Worm (Caenorhabditis elegans): ENCODE results near the gene K08E4.3.

The K08E4.3 gene

DNA sequence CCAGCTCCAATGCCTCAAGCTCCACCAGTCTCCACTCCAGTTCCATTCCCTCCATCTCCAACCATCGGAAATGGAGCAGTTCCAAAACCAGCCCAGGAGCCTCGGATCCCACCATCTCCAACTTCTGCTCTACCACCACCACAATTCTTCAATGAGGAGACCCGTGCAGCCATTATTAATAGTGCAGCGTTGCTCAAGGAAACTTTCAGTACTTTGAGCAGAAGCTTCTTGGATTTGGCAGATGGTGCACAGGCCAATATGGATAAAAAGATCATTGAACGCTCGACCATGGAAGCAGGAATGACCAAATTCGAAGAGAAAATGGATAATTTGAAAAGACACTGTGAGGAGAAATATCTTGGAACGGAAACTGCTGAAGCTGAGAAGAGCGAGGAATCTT, 22.1 kb upstream of the K08E4.3 start:
- TF ChIP-seq nhr-11 (tag; optimal IDR thresholded peaks at IDR 0.05): no peak
- no peak for TF ChIP-seq unc-62 (GFP tag; optimal IDR thresholded peaks at IDR 0.05)
- no peak for TF ChIP-seq tbx-2 (tag; optimal IDR thresholded peaks at IDR 0.05)
- TF ChIP-seq nhr-28 (tag; optimal IDR thresholded peaks at IDR 0.05): no peak
- TF ChIP-seq egl-27 (tag; optimal IDR thresholded peaks at IDR 0.05): no peak
- no peak for TF ChIP-seq lin-39 (tag; optimal IDR thresholded peaks at IDR 0.05)
- no peak for TF ChIP-seq eor-1 (tag; optimal IDR thresholded peaks at IDR 0.05)
- TF ChIP-seq ceh-28 (tag; optimal IDR thresholded peaks at IDR 0.05): no peak
- TF ChIP-seq ceh-16 (tag; optimal IDR thresholded peaks at IDR 0.05): no peak
- no peak for TF ChIP-seq pqm-1 (tag; optimal IDR thresholded peaks at IDR 0.05)

DNA sequence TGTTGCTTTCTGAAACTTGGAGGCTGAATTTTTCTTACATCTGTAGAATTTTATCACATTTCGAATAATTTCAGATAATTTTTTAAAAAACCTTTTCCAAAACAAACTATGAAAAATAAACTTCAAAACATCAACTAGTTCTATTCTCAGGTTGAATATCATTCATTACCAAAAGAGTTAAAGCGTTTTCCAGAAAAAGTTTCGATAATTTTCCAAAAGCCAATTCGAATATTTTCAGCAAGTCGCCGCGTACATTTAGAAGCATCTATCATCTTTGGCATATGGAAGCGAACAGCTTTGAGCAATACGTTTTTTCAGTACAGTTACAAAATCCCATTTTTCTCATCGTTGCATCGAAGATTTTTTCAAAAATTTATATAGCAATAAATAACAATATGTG, 20.6 kb upstream of the K08E4.3 start:
- peak; percentile 42 for TF ChIP-seq nhr-25 (tag; optimal IDR thresholded peaks at IDR 0.05)
- TF ChIP-seq elt-3 (tag; optimal IDR thresholded peaks at IDR 0.05): peak in 1 of 3 experiments; percentile 9
- peak; percentile 13 for TF ChIP-seq ztf-4 (tag; optimal IDR thresholded peaks at IDR 0.05)
- no peak for TF ChIP-seq ceh-82 (tag; optimal IDR thresholded peaks at IDR 0.05)
- TF ChIP-seq pha-4 (tag; optimal IDR thresholded peaks at IDR 0.05): peak; percentile 49
- TF ChIP-seq ama-1 (optimal IDR thresholded peaks at IDR 0.05): peak; percentile 91
- no peak for TF ChIP-seq unc-39 (tag; optimal IDR thresholded peaks at IDR 0.05)
- no peak for TF ChIP-seq ztf-11 (tag; optimal IDR thresholded peaks at IDR 0.05)
- TF ChIP-seq tbx-2 (tag; optimal IDR thresholded peaks at IDR 0.05): peak; percentile 56
- TF ChIP-seq lsy-12 (tag; optimal IDR thresholded peaks at IDR 0.05): peak; percentile 5
- TF ChIP-seq nhr-43 (tag; optimal IDR thresholded peaks at IDR 0.05; ENCODE audit: poor library complexity, severe bottlenecking): peak; percentile 20
- peak; percentile 19 for TF ChIP-seq elt-2 (tag; optimal IDR thresholded peaks at IDR 0.05)
- TF ChIP-seq nhr-67 (tag; optimal IDR thresholded peaks at IDR 0.05): no peak

DNA sequence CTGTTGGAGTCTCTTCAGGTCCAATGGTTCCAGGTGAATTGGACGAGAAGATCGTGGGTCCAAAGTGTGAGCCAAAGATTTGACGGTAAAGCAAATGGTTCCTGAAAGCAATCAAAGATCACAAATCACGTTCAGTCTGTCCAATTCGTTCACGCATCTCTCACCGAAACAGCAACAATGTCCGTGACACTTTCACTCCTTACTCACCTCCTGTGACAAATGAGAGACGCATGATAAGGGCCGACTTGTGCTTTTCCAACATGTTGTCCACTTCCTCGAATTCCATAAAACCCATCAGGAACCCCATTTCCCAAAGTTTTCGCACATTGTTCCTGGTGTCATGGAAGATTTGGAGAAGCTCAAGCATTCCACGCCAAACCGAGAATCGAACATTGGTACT, 17.1 kb upstream of the K08E4.3 start:
- TF ChIP-seq ZK546.5 (tag; optimal IDR thresholded peaks at IDR 0.05) (no peak), egl-27 (tag; optimal IDR thresholded peaks at IDR 0.05) (no peak), nhr-23 (tag; optimal IDR thresholded peaks at IDR 0.05) (no peak), zag-1 (tag; optimal IDR thresholded peaks at IDR 0.05) (no peak), ceh-16 (tag; optimal IDR thresholded peaks at IDR 0.05) (no peak)

DNA sequence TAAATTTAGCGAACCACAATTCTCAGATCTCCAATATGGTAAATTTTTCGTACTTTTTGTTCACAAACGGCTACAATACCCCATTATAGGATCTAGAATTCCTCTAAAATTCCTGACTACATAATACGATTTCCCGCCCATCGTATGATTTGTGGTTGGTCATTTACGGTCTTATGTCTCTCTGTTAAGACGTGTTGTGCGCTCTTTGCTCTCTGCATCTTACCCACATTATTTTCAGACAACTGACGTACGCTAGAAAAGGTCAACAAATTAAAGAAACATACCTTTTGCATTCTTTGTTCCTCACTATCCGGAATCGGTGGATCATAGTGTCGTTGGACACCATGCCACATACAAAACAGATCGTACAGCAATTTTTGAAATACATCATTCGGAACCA, 14.5 kb upstream of the K08E4.3 start:
- TF ChIP-seq fkh-10 (GFP tag; optimal IDR thresholded peaks at IDR 0.05): no peak
- TF ChIP-seq pqm-1 (tag; optimal IDR thresholded peaks at IDR 0.05): peak; percentile 4
- TF ChIP-seq elt-2 (tag; optimal IDR thresholded peaks at IDR 0.05): peak; percentile 39

DNA sequence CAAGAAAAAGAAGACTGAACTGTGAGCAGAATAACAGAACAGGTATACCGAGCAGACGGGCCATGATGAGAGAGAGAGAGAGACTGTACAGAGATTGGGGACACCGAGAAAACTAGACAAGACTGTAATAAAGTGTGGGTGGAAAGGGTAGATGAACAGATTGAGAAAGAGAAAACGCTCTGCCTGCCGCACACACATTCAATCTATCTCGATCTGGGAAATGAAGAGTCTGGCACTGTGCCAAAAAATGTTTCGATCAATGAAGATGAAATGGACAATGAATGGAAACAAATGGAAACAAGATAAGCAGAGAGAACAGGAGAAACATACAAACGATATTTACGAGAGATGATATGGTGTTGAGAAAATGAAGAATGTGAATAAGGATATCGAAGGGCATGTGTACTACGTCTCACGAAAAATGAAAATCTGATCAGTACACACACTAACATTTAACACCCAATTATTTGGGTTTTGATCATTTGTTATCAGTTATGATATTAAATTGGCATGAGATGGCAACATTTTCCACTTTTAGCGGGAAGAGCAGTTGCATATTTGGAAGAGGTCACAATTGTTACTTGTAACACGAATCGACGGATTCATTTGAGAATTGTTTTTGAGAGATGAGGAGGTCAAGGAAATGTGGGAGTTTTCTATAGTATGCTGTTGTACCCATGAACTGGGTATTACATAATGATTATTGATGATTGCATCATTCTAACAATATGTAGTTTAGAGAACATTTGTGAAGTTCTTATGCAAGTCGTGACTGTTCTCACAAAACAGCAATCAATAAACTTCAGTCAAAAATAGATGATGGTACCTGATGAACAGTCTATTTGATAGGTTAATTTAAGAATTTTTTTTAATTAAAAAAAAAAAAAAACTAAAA, 12.5 kb upstream of the K08E4.3 start:
- TF ChIP-seq nhr-23 (tag; optimal IDR thresholded peaks at IDR 0.05) (peak; percentile 60), elt-2 (tag; optimal IDR thresholded peaks at IDR 0.05) (peak; percentile 19), pqm-1 (tag; optimal IDR thresholded peaks at IDR 0.05) (peak; percentile 16), elt-1 (tag; optimal IDR thresholded peaks at IDR 0.05) (peak; percentile 8), ceh-16 (tag; optimal IDR thresholded peaks at IDR 0.05) (no peak), ceh-28 (tag; optimal IDR thresholded peaks at IDR 0.05) (no peak), fkh-10 (GFP tag; optimal IDR thresholded peaks at IDR 0.05) (no peak), nhr-43 (tag; optimal IDR thresholded peaks at IDR 0.05; ENCODE audit: poor library complexity, severe bottlenecking) (peak; percentile 62), fkh-2 (tag; optimal IDR thresholded peaks at IDR 0.05) (no peak), nhr-237 (tag; optimal IDR thresholded peaks at IDR 0.05) (no peak), ztf-4 (tag; optimal IDR thresholded peaks at IDR 0.05) (no peak)

DNA sequence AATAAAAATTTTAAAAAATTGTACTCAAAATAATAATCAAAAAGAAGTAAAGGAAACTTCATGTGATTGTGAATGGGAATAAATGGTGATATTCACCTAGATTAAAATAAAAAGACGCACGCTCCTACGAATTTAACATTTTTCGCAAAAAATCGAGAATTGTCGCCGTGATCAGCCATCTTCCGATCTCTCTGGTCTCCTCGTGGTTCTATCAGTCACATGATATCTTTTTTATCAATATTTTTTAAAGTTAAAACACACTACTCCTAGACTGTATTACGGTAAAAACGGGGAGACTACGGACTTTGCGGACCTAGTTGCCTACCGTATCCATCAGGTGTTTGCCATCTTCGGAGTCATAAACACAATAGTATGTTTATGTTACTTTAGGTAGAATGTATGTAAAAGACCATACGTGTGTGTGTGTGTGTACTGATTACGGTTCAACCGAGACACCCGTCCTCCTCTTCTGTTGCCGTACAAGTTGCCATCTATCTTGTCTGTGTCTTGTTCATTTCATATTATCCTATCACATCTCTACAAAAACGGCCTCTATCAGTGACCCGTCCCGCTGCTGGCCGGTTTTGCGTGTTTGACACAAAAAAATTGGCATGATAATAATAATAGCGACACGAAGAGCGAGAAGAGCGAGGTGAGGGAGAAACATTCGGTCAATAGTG, 10.9 kb upstream of the K08E4.3 start, which contains the start of gene T12G3.2:
Gene T12G3.2 (minus strand): TSS at position 444 of the 680 bp plus-strand sequence.
- TF ChIP-seq ceh-28 (tag; optimal IDR thresholded peaks at IDR 0.05) (peak; percentile 7), lin-39 (tag; optimal IDR thresholded peaks at IDR 0.05) (no peak), jun-1 (tag; optimal IDR thresholded peaks at IDR 0.05) (peak; percentile 10), nhr-43 (tag; optimal IDR thresholded peaks at IDR 0.05; ENCODE audit: poor library complexity, severe bottlenecking) (peak; percentile 16), nhr-23 (tag; optimal IDR thresholded peaks at IDR 0.05) (peak; percentile 13), lin-15B (tag; optimal IDR thresholded peaks at IDR 0.05) (no peak), ztf-4 (tag; optimal IDR thresholded peaks at IDR 0.05) (no peak), daf-12 (tag; optimal IDR thresholded peaks at IDR 0.05) (no peak), ceh-9 (tag; optimal IDR thresholded peaks at IDR 0.05) (no peak), ztf-11 (tag; optimal IDR thresholded peaks at IDR 0.05) (no peak), nhr-25 (tag; optimal IDR thresholded peaks at IDR 0.05) (peak; percentile 1), skn-1 (tag; optimal IDR thresholded peaks at IDR 0.05) (no peak), pqm-1 (tag; optimal IDR thresholded peaks at IDR 0.05) (peak; percentile 52), elt-3 (tag; optimal IDR thresholded peaks at IDR 0.05) (peak in 1 of 3 experiments; percentile 59), nhr-12 (tag; optimal IDR thresholded peaks at IDR 0.05) (no peak), ceh-16 (tag; optimal IDR thresholded peaks at IDR 0.05) (no peak), lsy-12 (tag; optimal IDR thresholded peaks at IDR 0.05) (peak; percentile 1), fkh-10 (GFP tag; optimal IDR thresholded peaks at IDR 0.05) (no peak), elt-2 (tag; optimal IDR thresholded peaks at IDR 0.05) (peak; percentile 82), sea-2 (GFP tag; optimal IDR thresholded peaks at IDR 0.05) (no peak), egl-5 (tag; optimal IDR thresholded peaks at IDR 0.05) (no peak), mml-1 (tag; optimal IDR thresholded peaks at IDR 0.05) (no peak), pha-4 (tag; optimal IDR thresholded peaks at IDR 0.05) (peak; percentile 28)
